Fruit fly (Drosophila melanogaster) whole organism, wandering third instar larva: ENCODE measurements around the gene CG13065.

Source experiments
- Abd-B ChIP-seq: fragments of >200 bp; optimal IDR thresholded peaks from 2 replicates; lab custom pipeline; 2017; ENCODE audit warnings: missing biosample characterization, missing genetic modification characterization
- CG32264 ChIP-seq: fragments of 200-800 bp; sonication (Bioruptor generic); optimal IDR thresholded peaks from 2 replicates; lab custom pipeline; 2016; ENCODE audit warnings: missing biosample characterization, missing genetic modification characterization
- CG9705 ChIP-seq: fragments of 200-800 bp; sonication (Bioruptor generic); optimal IDR thresholded peaks from 2 replicates; lab custom pipeline; 2018; ENCODE audit warnings: missing biosample characterization, mild to moderate bottlenecking, missing genetic modification characterization
- CrebA ChIP-seq: fragments of 200-800 bp; sonication (Bioruptor generic); optimal IDR thresholded peaks from 2 replicates; lab custom pipeline; 2016; ENCODE audit warnings: missing biosample characterization, mild to moderate bottlenecking, missing genetic modification characterization, borderline replicate concordance
- Dfd ChIP-seq: fragments of >200 bp; optimal IDR thresholded peaks from 2 replicates; lab custom pipeline; 2017; ENCODE audit warnings: missing biosample characterization, missing genetic modification characterization
- Dif ChIP-seq: fragments of 200-275, 200-300 bp; sonication (Bioruptor generic); optimal IDR thresholded peaks from 2 replicates; lab custom pipeline; 2018; ENCODE audit warnings: missing biosample characterization, missing genetic modification characterization; ENCODE audit not compliant: partially characterized antibody
- GATAd ChIP-seq: sonication (Bioruptor generic); optimal IDR thresholded peaks from 2 replicates; lab custom pipeline; 2016; ENCODE audit warnings: missing biosample characterization, missing genetic modification characterization
- HLH106 ChIP-seq: fragments of 200-800 bp; optimal IDR thresholded peaks from 3 replicates; lab custom pipeline; 2019; ENCODE audit warnings: missing biosample characterization, mild to moderate bottlenecking, missing genetic modification characterization, moderate library complexity
- Hr78 ChIP-seq: fragments of >200 bp; optimal IDR thresholded peaks from 2 replicates; lab custom pipeline; 2017; ENCODE audit warnings: missing biosample characterization, missing genetic modification characterization
- Hr83 ChIP-seq: fragments of 200-300 bp; sonication (Bioruptor generic); optimal IDR thresholded peaks from 2 replicates; lab custom pipeline; 2016; ENCODE audit warnings: missing biosample characterization, mild to moderate bottlenecking, missing genetic modification characterization, moderate library complexity; ENCODE audit not compliant: poor library complexity, severe bottlenecking
- Mio ChIP-seq: sonication (Bioruptor generic); optimal IDR thresholded peaks from 2 replicates; lab custom pipeline; 2016; ENCODE audit warnings: missing biosample characterization, missing genetic modification characterization
- Myc ChIP-seq: fragments of >200 bp; optimal IDR thresholded peaks from 2 replicates; lab custom pipeline; 2017
- N ChIP-seq: fragments of >200 bp; optimal IDR thresholded peaks from 2 replicates; lab custom pipeline; 2018; ENCODE audit warnings: missing biosample characterization, missing external identifiers, missing genetic modification characterization
- OdsH ChIP-seq: fragments of 200-800 bp; sonication (Bioruptor generic); optimal IDR thresholded peaks from 2 replicates; lab custom pipeline; 2016; ENCODE audit warnings: missing biosample characterization, mild to moderate bottlenecking, missing genetic modification characterization
- Sp1 ChIP-seq: fragments of 200-800 bp; sonication (Bioruptor generic); optimal IDR thresholded peaks from 3 replicates; lab custom pipeline; 2019; ENCODE audit warnings: missing biosample characterization, mild to moderate bottlenecking, missing genetic modification characterization, moderate library complexity
- Vsx2 ChIP-seq: fragments of 200-300, 225-300 bp; sonication (Bioruptor generic); optimal IDR thresholded peaks from 2 replicates; lab custom pipeline; 2018; ENCODE audit warnings: missing biosample characterization, missing genetic modification characterization; ENCODE audit not compliant: partially characterized antibody
- br ChIP-seq: fragments of 200-800 bp; sonication (Bioruptor generic); optimal IDR thresholded peaks from 2 replicates; lab custom pipeline; 2016; ENCODE audit warnings: missing biosample characterization, missing genetic modification characterization
- brk ChIP-seq: fragments of 200-800 bp; sonication (Bioruptor generic); optimal IDR thresholded peaks from 2 replicates; lab custom pipeline; 2016; ENCODE audit warnings: missing biosample characterization, mild to moderate bottlenecking, missing genetic modification characterization
- dl ChIP-seq, 2 experiments: fragments of 175-275, 200-275 bp in 1 of 2; fragments of 200-275 bp in 1 of 2; sonication (Bioruptor generic); optimal IDR thresholded peaks; lab custom pipeline; 2018; ENCODE audit warnings: mild to moderate bottlenecking in 2 of 2, missing biosample characterization in 2 of 2, missing genetic modification characterization in 2 of 2, moderate library complexity in 2 of 2; ENCODE audit not compliant: partially characterized antibody in 2 of 2, insufficient read depth in 1 of 2
- dmrt93B ChIP-seq: fragments of 200-800 bp; sonication (Bioruptor generic); optimal IDR thresholded peaks from 2 replicates; lab custom pipeline; 2018; ENCODE audit warnings: missing biosample characterization, mild to moderate bottlenecking, missing genetic modification characterization
- dsf ChIP-seq: sonication (Bioruptor generic); optimal IDR thresholded peaks from 2 replicates; lab custom pipeline; 2016; ENCODE audit warnings: missing biosample characterization, missing genetic modification characterization, borderline replicate concordance
- ey ChIP-seq: fragments of 200-800 bp; sonication (Bioruptor generic); optimal IDR thresholded peaks from 2 replicates; lab custom pipeline; 2016; ENCODE audit warnings: missing biosample characterization, missing genetic modification characterization
- foxo ChIP-seq, 2 experiments: fragments of 200-800 bp; sonication (Bioruptor generic); optimal IDR thresholded peaks; 2 replicates in 1 of 2; 3 replicates in 1 of 2; lab custom pipeline; 2016 to 2017; ENCODE audit warnings: missing biosample characterization in 2 of 2, missing genetic modification characterization in 2 of 2
- h ChIP-seq: fragments of 200-800 bp; sonication (Bioruptor generic); optimal IDR thresholded peaks from 3 replicates; lab custom pipeline; 2016; ENCODE audit warnings: missing biosample characterization, mild to moderate bottlenecking, missing genetic modification characterization
- lola ChIP-seq: fragments of >200 bp; optimal IDR thresholded peaks from 2 replicates; lab custom pipeline; 2017; ENCODE audit warnings: missing biosample characterization, missing genetic modification characterization
- pan ChIP-seq: fragments of >200 bp; optimal IDR thresholded peaks from 2 replicates; lab custom pipeline; 2017
- rgr ChIP-seq: fragments of 200-800 bp; sonication (Bioruptor generic); optimal IDR thresholded peaks from 3 replicates; lab custom pipeline; 2016; ENCODE audit warnings: missing biosample characterization, mild to moderate bottlenecking, missing genetic modification characterization
- sage ChIP-seq: fragments of 200-800 bp; sonication (Bioruptor generic); optimal IDR thresholded peaks from 2 replicates; lab custom pipeline; 2016; ENCODE audit warnings: missing biosample characterization, mild to moderate bottlenecking, missing genetic modification characterization
- tai ChIP-seq: sonication (Bioruptor generic); optimal IDR thresholded peaks from 2 replicates; lab custom pipeline; 2016; ENCODE audit warnings: missing biosample characterization, missing genetic modification characterization
- usp ChIP-seq: fragments of >200 bp; optimal IDR thresholded peaks from 2 replicates; lab custom pipeline; 2017; ENCODE audit warnings: missing biosample characterization, missing genetic modification characterization
- woc ChIP-seq: sonication (Bioruptor generic); optimal IDR thresholded peaks from 2 replicates; lab custom pipeline; 2016; ENCODE audit warnings: missing biosample characterization, mild to moderate bottlenecking, missing genetic modification characterization

The CG13065 gene

dm6 chr3L:16309972-16310371, 32.7 kb downstream of the CG13065 start:
- no peak for TF ChIP-seq Sp1
- no peak for TF ChIP-seq lola
- TF ChIP-seq Myc (lab: Kevin White, UChicago): no peak
- no peak for TF ChIP-seq Hr78 (GFP tag; lab: Kevin White, UChicago)
- TF ChIP-seq pan (lab: Kevin White, UChicago): no peak
- no peak for TF ChIP-seq Dif (GFP tag; lab: Kevin White, UChicago)
- TF ChIP-seq ey (GFP tag; lab: Kevin White, UChicago): peak; percentile 32
- TF ChIP-seq Vsx2 (GFP tag; lab: Kevin White, UChicago): no peak
- no peak for TF ChIP-seq sage (GFP tag; lab: Kevin White, UChicago)
- no peak for TF ChIP-seq Hr83
- TF ChIP-seq dsf (GFP tag; lab: Kevin White, UChicago): no peak
- TF ChIP-seq Mio (GFP tag; lab: Kevin White, UChicago): no peak
- TF ChIP-seq dl (GFP tag; optimal IDR thresholded peaks at IDR 0.05; lab: Kevin White, UChicago; ENCODE audit: insufficient read depth in 1 of 2, partially characterized antibody in 2 of 2): no peak
- TF ChIP-seq woc (GFP tag; lab: Kevin White, UChicago): no peak
- no peak for TF ChIP-seq tai (GFP tag; lab: Kevin White, UChicago)
- TF ChIP-seq HLH106 (tag; lab: Kevin White, UChicago): no peak
- TF ChIP-seq foxo (GFP tag; optimal IDR thresholded peaks at IDR 0.05; lab: Kevin White, UChicago): peak in 1 of 2 experiments; percentile 55
- peak; percentile 17 for TF ChIP-seq br (GFP tag; lab: Kevin White, UChicago)
- no peak for TF ChIP-seq CrebA (GFP tag; lab: Kevin White, UChicago)
- no peak for TF ChIP-seq Abd-B (GFP tag; lab: Kevin White, UChicago)
- no peak for TF ChIP-seq CG9705 (GFP tag; lab: Kevin White, UChicago)
- no peak for TF ChIP-seq N (GFP tag; lab: Kevin White, UChicago)
- TF ChIP-seq GATAd (GFP tag; lab: Kevin White, UChicago): no peak
- no peak for TF ChIP-seq CG32264

DNA sequence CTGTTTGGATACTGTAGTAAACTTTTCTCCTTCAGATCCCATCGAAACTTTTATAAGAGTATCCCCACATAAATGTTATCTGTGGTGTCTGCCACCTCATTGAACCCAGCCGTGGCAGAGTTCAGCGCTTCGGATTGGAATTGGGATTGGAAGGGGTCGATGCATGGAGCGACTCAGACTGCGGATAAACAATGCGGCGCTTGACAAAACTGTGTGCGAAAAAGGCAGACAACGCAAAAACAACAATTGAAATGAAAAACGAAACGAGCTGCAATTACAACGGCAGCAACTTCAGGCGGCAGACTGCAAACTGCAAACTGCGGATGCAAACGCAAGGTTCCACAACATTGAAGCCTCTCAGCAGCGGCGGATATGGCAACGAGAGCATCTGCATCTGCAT, 36.8 kb downstream of the CG13065 start, which contains the start of gene CG13062:
Gene CG13062 (plus strand): TSS at position 301 of the 400 bp plus-strand sequence.
- no peak for TF ChIP-seq dl (GFP tag; optimal IDR thresholded peaks at IDR 0.05; lab: Kevin White, UChicago; ENCODE audit: insufficient read depth in 1 of 2, partially characterized antibody in 2 of 2)
- no peak for TF ChIP-seq CG32264

dm6 chr3L:16317724-16318123, 40.5 kb downstream of the CG13065 start, which contains the start of gene Nplp3:
TSS of gene Nplp3 (plus strand) at chr3L:16318024.
- no peak for TF ChIP-seq OdsH (GFP tag; lab: Kevin White, UChicago)
- TF ChIP-seq Hr78 (GFP tag; lab: Kevin White, UChicago): no peak
- no peak for TF ChIP-seq br (GFP tag; lab: Kevin White, UChicago)
- no peak for TF ChIP-seq Abd-B (GFP tag; lab: Kevin White, UChicago)
- no peak for TF ChIP-seq dmrt93B (GFP tag; lab: Kevin White, UChicago)
- TF ChIP-seq Sp1: no peak
- TF ChIP-seq Hr83: no peak
- no peak for TF ChIP-seq N (GFP tag; lab: Kevin White, UChicago)
- no peak for TF ChIP-seq dl (GFP tag; optimal IDR thresholded peaks at IDR 0.05; lab: Kevin White, UChicago; ENCODE audit: insufficient read depth in 1 of 2, partially characterized antibody in 2 of 2)
- TF ChIP-seq rgr (GFP tag; lab: Kevin White, UChicago): no peak
- no peak for TF ChIP-seq tai (GFP tag; lab: Kevin White, UChicago)
- no peak for TF ChIP-seq Mio (GFP tag; lab: Kevin White, UChicago)
- TF ChIP-seq CG9705 (GFP tag; lab: Kevin White, UChicago): no peak
- TF ChIP-seq, all 38 proteins: peak for 0

dm6 chr3L:16319399-16319906, 42.2 kb downstream of the CG13065 start, which contains the start of the genes CG13041 and CG13060:
TSS of gene CG13041 (minus strand) at chr3L:16319526.
TSS of gene CG13060 (plus strand) at chr3L:16319856.
- TF ChIP-seq CrebA (GFP tag; lab: Kevin White, UChicago) (no peak), tai (GFP tag; lab: Kevin White, UChicago) (no peak), usp (GFP tag; lab: Kevin White, UChicago) (no peak), Dfd (GFP tag; lab: Kevin White, UChicago) (no peak), Mio (GFP tag; lab: Kevin White, UChicago) (no peak), lola (no peak), dsf (GFP tag; lab: Kevin White, UChicago) (no peak), CG32264 (no peak), pan (lab: Kevin White, UChicago) (no peak), rgr (GFP tag; lab: Kevin White, UChicago) (no peak), GATAd (GFP tag; lab: Kevin White, UChicago) (no peak), brk (GFP tag; lab: Kevin White, UChicago) (no peak), h (GFP tag; lab: Kevin White, UChicago) (no peak), br (GFP tag; lab: Kevin White, UChicago) (no peak), foxo (GFP tag; optimal IDR thresholded peaks at IDR 0.05; lab: Kevin White, UChicago) (no peak)
